Fruit fly (Drosophila melanogaster) whole organism, embryonic: ENCODE results near the gene Inx5.

Experiments used
- ATbp ChIP-seq: fragments of 200-800 bp; sonication (Bioruptor generic); optimal IDR thresholded peaks from 2 replicates; lab custom pipeline; 2017; ENCODE audit warnings: missing biosample characterization, mild to moderate bottlenecking, missing genetic modification characterization, missing genetic modification reagents
- Antp ChIP-seq: fragments of 200-800 bp; sonication (Bioruptor generic); optimal IDR thresholded peaks from 3 replicates; lab custom pipeline; 2016; ENCODE audit warnings: missing biosample characterization, missing genetic modification characterization
- Atf6 ChIP-seq: fragments of 200-800 bp; sonication (Bioruptor generic); IDR thresholded peaks from 2 replicates; pipeline ENCODE4 v1.3.6; 2022; ENCODE audit warnings: missing biosample characterization, missing genetic modification characterization
- Bdp1 ChIP-seq: fragments of 200-800 bp; sonication (Bioruptor generic); optimal IDR thresholded peaks from 3 replicates; lab custom pipeline; 2016; ENCODE audit warnings: missing biosample characterization, missing genetic modification characterization
- CG10431 ChIP-seq: fragments of 200-800 bp; sonication (Bioruptor generic); optimal IDR thresholded peaks from 3 replicates; lab custom pipeline; 2018; ENCODE audit warnings: missing biosample characterization, mild to moderate bottlenecking, missing genetic modification characterization
- CG11247 ChIP-seq: fragments of 200-800 bp; sonication (Bioruptor generic); IDR thresholded peaks from 2 replicates; pipeline ENCODE4 v1.3.6; 2022; ENCODE audit warnings: missing biosample characterization, missing genetic modification characterization
- CG12104 ChIP-seq: fragments of 200-800 bp; sonication (Bioruptor generic); optimal IDR thresholded peaks from 3 replicates; lab custom pipeline; 2016; ENCODE audit warnings: missing biosample characterization, missing genetic modification characterization
- CG12299 ChIP-seq: fragments of 200-800 bp; sonication (Bioruptor generic); optimal IDR thresholded peaks from 2 replicates; lab custom pipeline; 2018; ENCODE audit warnings: missing biosample characterization, mild to moderate bottlenecking, missing genetic modification characterization
- CG12769 ChIP-seq: fragments of 200-800 bp; sonication (Bioruptor generic); optimal IDR thresholded peaks from 2 replicates; lab custom pipeline; 2019; ENCODE audit warnings: missing biosample characterization, mild to moderate bottlenecking, missing genetic modification characterization, moderate library complexity
- CG13123 ChIP-seq: fragments of 200-800 bp; sonication (Bioruptor generic); optimal IDR thresholded peaks from 2 replicates; lab custom pipeline; 2016; ENCODE audit warnings: missing biosample characterization, missing genetic modification characterization
- CG14965 ChIP-seq: fragments of 200-800 bp; sonication (Bioruptor generic); optimal IDR thresholded peaks from 2 replicates; lab custom pipeline; 2016; ENCODE audit warnings: missing biosample characterization, missing genetic modification characterization, borderline replicate concordance
- CG15479 ChIP-seq: fragments of 200-800 bp; sonication (Bioruptor generic); optimal IDR thresholded peaks from 3 replicates; lab custom pipeline; 2019; ENCODE audit warnings: missing biosample characterization, mild to moderate bottlenecking, missing genetic modification characterization, moderate library complexity
- CG16863 ChIP-seq: fragments of 200-800 bp; sonication (Bioruptor generic); optimal IDR thresholded peaks from 3 replicates; lab custom pipeline; 2016; ENCODE audit warnings: missing biosample characterization, missing genetic modification characterization
- CG2678 ChIP-seq: fragments of 200-800 bp; sonication (Bioruptor generic); optimal IDR thresholded peaks from 3 replicates; lab custom pipeline; 2019; ENCODE audit warnings: missing biosample characterization, mild to moderate bottlenecking, missing genetic modification characterization, moderate library complexity
- CG34422 ChIP-seq: fragments of 200-800 bp; sonication (Bioruptor generic); IDR thresholded peaks from 3 replicates; pipeline ENCODE4 v1.3.6; 2022; ENCODE audit warnings: missing biosample characterization, missing genetic modification characterization
- CG43689 ChIP-seq: fragments of 200-800 bp; sonication (Bioruptor generic); IDR thresholded peaks from 2 replicates; pipeline ENCODE4 v1.3.6; 2022; ENCODE audit warnings: missing biosample characterization, missing genetic modification characterization
- CG5245 ChIP-seq: fragments of 200-800 bp; sonication (Bioruptor generic); optimal IDR thresholded peaks from 3 replicates; lab custom pipeline; 2016; ENCODE audit warnings: missing biosample characterization, missing genetic modification characterization
- CG6175 ChIP-seq: fragments of 200-800 bp; sonication (Bioruptor generic); IDR thresholded peaks from 3 replicates; pipeline ENCODE4 v1.3.6; 2022; ENCODE audit warnings: missing biosample characterization, missing genetic modification characterization
- CG6791 ChIP-seq: fragments of 200-800 bp; sonication (Bioruptor generic); IDR thresholded peaks from 3 replicates; pipeline ENCODE4 v1.3.6; 2022; ENCODE audit warnings: missing biosample characterization, missing genetic modification characterization; ENCODE audit not compliant: partially characterized antibody
- CG8359 ChIP-seq: fragments of 200-800 bp; sonication (Bioruptor generic); optimal IDR thresholded peaks from 2 replicates; lab custom pipeline; 2017; ENCODE audit warnings: missing biosample characterization, mild to moderate bottlenecking, missing genetic modification characterization, borderline replicate concordance
- CG8388 ChIP-seq: fragments of 200-800 bp; sonication (Bioruptor generic); optimal IDR thresholded peaks from 2 replicates; lab custom pipeline; 2019; ENCODE audit warnings: missing biosample characterization, mild to moderate bottlenecking, missing genetic modification characterization, moderate library complexity
- Chrac-16 ChIP-seq: fragments of 200-800 bp; sonication (Bioruptor generic); optimal IDR thresholded peaks from 3 replicates; lab custom pipeline; 2016; ENCODE audit warnings: missing biosample characterization, missing genetic modification characterization
- CkIIα-i1 ChIP-seq: fragments of 200-800 bp; sonication (Bioruptor generic); IDR thresholded peaks from 2 replicates; pipeline ENCODE4 v1.3.6; 2022; ENCODE audit warnings: missing biosample characterization, missing genetic modification characterization
- Hey ChIP-seq: fragments of 200-800 bp; sonication (Bioruptor generic); optimal IDR thresholded peaks from 3 replicates; lab custom pipeline; 2018; ENCODE audit warnings: missing biosample characterization, mild to moderate bottlenecking, missing genetic modification characterization
- Side ChIP-seq: fragments of 200-800 bp; sonication (Bioruptor generic); optimal IDR thresholded peaks from 2 replicates; lab custom pipeline; 2016; ENCODE audit warnings: missing biosample characterization, missing genetic modification characterization
- Sox100B ChIP-seq: fragments of 200-800 bp; sonication (Bioruptor generic); optimal IDR thresholded peaks from 3 replicates; lab custom pipeline; 2018; ENCODE audit warnings: missing biosample characterization, mild to moderate bottlenecking, missing genetic modification characterization
- cas ChIP-seq: fragments of 200-800 bp; sonication (Bioruptor generic); IDR thresholded peaks from 2 replicates; pipeline ENCODE4 v1.3.6; 2022; ENCODE audit warnings: missing biosample characterization, missing genetic modification characterization
- cg ChIP-seq: fragments of 200-800 bp; sonication (Bioruptor generic); optimal IDR thresholded peaks from 3 replicates; lab custom pipeline; 2019; ENCODE audit warnings: missing biosample characterization, mild to moderate bottlenecking, missing genetic modification characterization, moderate library complexity
- chinmo ChIP-seq: fragments of 200-800 bp; sonication (Bioruptor generic); IDR thresholded peaks from 4 replicates; pipeline ENCODE4 v1.3.6; 2022; ENCODE audit warnings: missing biosample characterization, missing genetic modification characterization; ENCODE audit not compliant: partially characterized antibody
- chm ChIP-seq: fragments of 200-800 bp; sonication (Bioruptor generic); IDR thresholded peaks from 2 replicates; pipeline ENCODE4 v1.3.6; 2022; ENCODE audit warnings: missing biosample characterization, missing genetic modification characterization
- croc ChIP-seq: fragments of 200-800 bp; sonication (Bioruptor generic); conservative IDR thresholded peaks from 3 replicates; pipeline ENCODE4 v1.3.6; 2022; ENCODE audit warnings: missing biosample characterization, missing genetic modification characterization
- dimm ChIP-seq: fragments of 200-800 bp; sonication (Bioruptor generic); IDR thresholded peaks from 2 replicates; pipeline ENCODE4 v1.3.6; 2022; ENCODE audit warnings: missing biosample characterization, missing genetic modification characterization
- ftz-f1 ChIP-seq: fragments of 200-800 bp; sonication (Bioruptor generic); optimal IDR thresholded peaks from 2 replicates; lab custom pipeline; 2016; ENCODE audit warnings: missing biosample characterization, missing genetic modification characterization
- gro ChIP-seq: fragments of 200-800 bp; sonication (Bioruptor generic); optimal IDR thresholded peaks from 2 replicates; lab custom pipeline; 2016; ENCODE audit warnings: missing biosample characterization, missing genetic modification characterization
- hkb ChIP-seq, 2 experiments: fragments of 200-800 bp in 1 of 2; fragments of >200 bp in 1 of 2; sonication (Bioruptor generic) in 1 of 2; IDR thresholded peaks in 1 of 2; optimal IDR thresholded peaks in 1 of 2; 2 replicates each; pipeline versions ENCODE4 v1.3.6 to Lab custom; 2017 to 2022; ENCODE audit warnings: missing biosample characterization in 1 of 2, missing genetic modification characterization in 1 of 2
- insv ChIP-seq, 2 experiments: fragments of 200-800 bp; sonication (Bioruptor generic); optimal IDR thresholded peaks; 3 replicates each; lab custom pipeline; 2016 to 2018; ENCODE audit warnings: missing biosample characterization in 2 of 2, missing genetic modification characterization in 2 of 2
- kah ChIP-seq: fragments of 200-800 bp; sonication (Bioruptor generic); optimal IDR thresholded peaks from 2 replicates; lab custom pipeline; 2018; ENCODE audit warnings: missing biosample characterization, mild to moderate bottlenecking, missing genetic modification characterization
- kay ChIP-seq: fragments of 200-800 bp; sonication (Bioruptor generic); optimal IDR thresholded peaks from 2 replicates; lab custom pipeline; 2016; ENCODE audit warnings: missing biosample characterization, missing genetic modification characterization
- mirr ChIP-seq: fragments of 200-800 bp; sonication (Bioruptor generic); optimal IDR thresholded peaks from 3 replicates; lab custom pipeline; 2018; ENCODE audit warnings: missing biosample characterization, mild to moderate bottlenecking, missing genetic modification characterization
- mld ChIP-seq: fragments of 200-800 bp; sonication (Bioruptor generic); IDR thresholded peaks from 3 replicates; pipeline ENCODE4 v1.3.6; 2022; ENCODE audit warnings: missing biosample characterization, missing genetic modification characterization; ENCODE audit not compliant: partially characterized antibody
- nau ChIP-seq: fragments of 200-800 bp; sonication (Bioruptor generic); optimal IDR thresholded peaks from 3 replicates; lab custom pipeline; 2017; ENCODE audit warnings: missing biosample characterization, mild to moderate bottlenecking, missing genetic modification characterization, missing genetic modification reagents
- org-1 ChIP-seq: fragments of 200-800 bp; sonication (Bioruptor generic); optimal IDR thresholded peaks from 2 replicates; lab custom pipeline; 2017; ENCODE audit warnings: missing biosample characterization, missing genetic modification characterization
- prd ChIP-seq, 3 experiments: fragments of >200 bp in 2 of 3; fragments of 200-800 bp in 1 of 3; sonication (Bioruptor generic) in 1 of 3; optimal IDR thresholded peaks in 2 of 3; IDR thresholded peaks in 1 of 3; 2 replicates in 2 of 3; 3 replicates in 1 of 3; pipeline versions ENCODE4 v1.3.6 to Lab custom; 2017 to 2022; ENCODE audit warnings: missing biosample characterization in 1 of 3, missing genetic modification characterization in 1 of 3
- pros ChIP-seq: fragments of 200-800 bp; sonication (Bioruptor generic); optimal IDR thresholded peaks from 3 replicates; lab custom pipeline; 2019; ENCODE audit warnings: missing biosample characterization, mild to moderate bottlenecking, missing genetic modification characterization, moderate library complexity
- sna ChIP-seq: fragments of 200-800 bp; sonication (Bioruptor generic); IDR thresholded peaks from 2 replicates; pipeline ENCODE4 v1.3.6; 2022; ENCODE audit warnings: missing biosample characterization, missing genetic modification characterization; ENCODE audit not compliant: partially characterized antibody
- sob ChIP-seq: fragments of 200-800 bp; sonication (Bioruptor generic); IDR thresholded peaks from 2 replicates; pipeline ENCODE4 v1.3.6; 2022; ENCODE audit warnings: missing biosample characterization, missing genetic modification characterization
- usp ChIP-seq: fragments of >200 bp; optimal IDR thresholded peaks from 2 replicates; lab custom pipeline; 2017; ENCODE audit warnings: missing biosample characterization, missing genetic modification characterization

Inx5 gene

DNA sequence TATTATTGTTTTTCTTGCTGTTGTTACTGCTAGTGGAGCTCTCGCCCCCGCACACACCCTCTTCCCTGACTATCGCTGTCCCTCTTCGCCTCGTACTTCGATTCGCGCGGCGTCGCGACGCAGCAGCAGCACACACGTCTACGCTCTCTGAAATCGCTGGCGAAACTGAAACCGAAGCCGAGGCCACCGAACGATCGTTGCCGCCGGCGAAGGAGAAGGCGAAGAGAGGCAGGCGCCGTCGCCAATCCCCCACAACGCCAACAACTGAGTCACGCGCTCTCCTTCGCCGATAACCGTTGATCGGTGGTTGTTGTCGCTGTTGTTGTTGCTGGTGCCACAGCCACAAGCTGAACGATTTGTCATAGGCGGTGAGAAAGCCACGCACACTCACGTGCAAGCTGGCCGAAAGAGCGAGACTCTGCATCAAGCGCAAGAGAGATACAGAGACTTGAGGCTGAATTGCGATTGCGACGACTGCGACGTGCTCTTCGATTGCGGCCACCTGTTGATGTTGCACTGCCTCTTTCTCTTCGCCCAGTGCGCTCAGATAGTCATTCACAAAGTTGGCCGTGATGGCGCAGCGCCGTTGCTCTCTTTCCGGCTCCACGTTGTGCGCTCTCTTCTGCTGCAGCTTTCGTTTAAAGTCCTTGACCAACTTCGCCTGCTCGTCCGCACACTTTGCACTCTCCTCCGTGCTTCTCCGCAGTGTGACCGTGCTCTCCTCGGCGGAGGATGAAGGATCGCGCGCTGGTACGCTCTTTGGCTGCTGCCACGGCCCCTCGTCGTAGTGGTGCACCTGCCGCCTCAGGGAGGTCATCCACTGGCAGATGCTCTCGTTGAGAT, 17.2 kb downstream of the Inx5 start (continued):
- no peak for TF ChIP-seq CG8359
- no peak for TF ChIP-seq insv (GFP tag; optimal IDR thresholded peaks at IDR 0.05; lab: Kevin White, UChicago)
- TF ChIP-seq Bdp1: no peak
- no peak for TF ChIP-seq mld
- TF ChIP-seq CG11247: no peak
- no peak for TF ChIP-seq org-1
- peak; percentile 66 for TF ChIP-seq CG12769
- TF ChIP-seq usp (GFP tag; lab: Kevin White, UChicago): no peak
- peak; percentile 90 for TF ChIP-seq CG6175 (GFP tag; lab: Robert Waterston, UW)
- TF ChIP-seq chm: peak; percentile 32; the same call in 1 of the 2 replicates
- TF ChIP-seq Chrac-16 (GFP tag; lab: Kevin White, UChicago): no peak
- no peak for TF ChIP-seq CG14965 (GFP tag; lab: Kevin White, UChicago)
- no peak for TF ChIP-seq ATbp (GFP tag; lab: Kevin White, UChicago)
- TF ChIP-seq CG10431: no peak
- no peak for TF ChIP-seq Sox100B (GFP tag; lab: Kevin White, UChicago)
- TF ChIP-seq croc (GFP tag; lab: Robert Waterston, UW): no peak
- no peak for TF ChIP-seq CG12104 (GFP tag; lab: Kevin White, UChicago)
- TF ChIP-seq mirr (GFP tag; lab: Kevin White, UChicago): peak; percentile 40
- no peak for TF ChIP-seq CG8388 (GFP tag; lab: Kevin White, UChicago)
- TF ChIP-seq CG15479 (GFP tag; lab: Kevin White, UChicago): no peak
- peak; percentile 63 for TF ChIP-seq cg (GFP tag; lab: Kevin White, UChicago)
- peak; percentile 4 for TF ChIP-seq Side (GFP tag; lab: Kevin White, UChicago)
- TF ChIP-seq CG12299: peak; percentile 7
- peak; percentile 40; the same call in 1 of the 2 replicates for TF ChIP-seq sob (GFP tag; lab: Robert Waterston, UW)
- no peak for TF ChIP-seq Atf6 (GFP tag; lab: Robert Waterston, UW)
- TF ChIP-seq Hey (tag; lab: Kevin White, UChicago): no peak
- peak; percentile 94 for TF ChIP-seq ftz-f1 (GFP tag; lab: Kevin White, UChicago)
- TF ChIP-seq CG43689 (GFP tag; lab: Robert Waterston, UW): no peak
- TF ChIP-seq kay (GFP tag; lab: Kevin White, UChicago): peak; percentile 88
- TF ChIP-seq cas (GFP tag; lab: Robert Waterston, UW): no peak
- TF ChIP-seq CG5245 (GFP tag; lab: Kevin White, UChicago): no peak
- TF ChIP-seq gro: no peak
- peak; percentile 94 for TF ChIP-seq chinmo (GFP tag; lab: Robert Waterston, UW)
- no peak for TF ChIP-seq CkIIα-i1 (GFP tag; lab: Robert Waterston, UW)
- TF ChIP-seq kah (GFP tag; lab: Kevin White, UChicago): peak; percentile 100
- no peak for TF ChIP-seq hkb (optimal IDR thresholded peaks at IDR 0.05; lab: Kevin White, UChicago)
- TF ChIP-seq hkb (GFP tag; IDR thresholded peaks at IDR 0.05; lab: Robert Waterston, UW): peak; percentile 23; the same call in 1 of the 2 replicates
- TF ChIP-seq nau (GFP tag; lab: Kevin White, UChicago): no peak
- TF ChIP-seq CG13123 (GFP tag; lab: Kevin White, UChicago): no peak
- TF ChIP-seq CG16863 (GFP tag; lab: Kevin White, UChicago): no peak
- TF ChIP-seq pros (GFP tag; lab: Kevin White, UChicago): peak; percentile 93
- 0 out of 2 replicates have a peak, but pooled peaks have one; percentile 34 for TF ChIP-seq sna (GFP tag; lab: Robert Waterston, UW)
- peak; percentile 1 for TF ChIP-seq Antp
- 0 out of 3 replicates have a peak, but pooled peaks have one; percentile 17 for TF ChIP-seq CG6791 (GFP tag; lab: Robert Waterston, UW)
- TF ChIP-seq CG2678 (tag; lab: Kevin White, UChicago): peak; percentile 5
- peak; percentile 68; the same call in 2 of the 3 replicates for TF ChIP-seq CG34422 (GFP tag; lab: Robert Waterston, UW)
- TF ChIP-seq dimm: no peak
- no peak for TF ChIP-seq prd (optimal IDR thresholded peaks at IDR 0.05; lab: Kevin White, UChicago)
- TF ChIP-seq prd (GFP tag; IDR thresholded peaks at IDR 0.05; lab: Robert Waterston, UW): no peak
